Worm (Caenorhabditis elegans) whole organism, L1 larva: Measurements from ENCODE around the gene ctl-1.

ENCODE experiments used
- C16A3.4 ChIP-seq: fragments of 150-350 bp; optimal IDR thresholded peaks from 2 replicates; lab custom pipeline; 2014; ENCODE audit warnings: missing biosample characterization, missing genetic modification characterization
- C34B4.2 ChIP-seq: sonication (generic microtip); optimal IDR thresholded peaks from 2 replicates; lab custom pipeline; 2017; ENCODE audit warnings: mild to moderate bottlenecking, missing genetic modification characterization, missing compliant biosample characterization
- jun-1 ChIP-seq: fragments of 150-350 bp; optimal IDR thresholded peaks from 2 replicates; lab custom pipeline; 2014; ENCODE audit warnings: missing biosample characterization, missing genetic modification reagents, missing genetic modification characterization
- lir-3 ChIP-seq: sonication (generic microtip); optimal IDR thresholded peaks from 2 replicates; lab custom pipeline; 2016; ENCODE audit warnings: mild to moderate bottlenecking, missing genetic modification characterization, moderate library complexity, missing compliant biosample characterization; ENCODE audit not compliant: poor library complexity
- nhr-28 ChIP-seq: fragments of 150-350 bp; optimal IDR thresholded peaks from 2 replicates; lab custom pipeline; 2014; ENCODE audit warnings: missing biosample characterization, missing genetic modification characterization
- nhr-84 ChIP-seq: sonication (generic microtip); optimal IDR thresholded peaks from 2 replicates; lab custom pipeline; 2017; ENCODE audit warnings: missing biosample characterization, missing genetic modification characterization
- nhr-85 ChIP-seq: sonication (generic microtip); peaks from one replicate; lab custom pipeline; 2016; ENCODE audit warnings: missing genetic modification characterization, inconsistent platforms, missing compliant biosample characterization
- skn-1 ChIP-seq: fragments of 150-350 bp; optimal IDR thresholded peaks from 2 replicates; lab custom pipeline; 2014; ENCODE audit warnings: missing biosample characterization, missing genetic modification characterization
- unc-98 ChIP-seq: fragments of 200-800 bp; sonication (Bioruptor generic); IDR thresholded peaks from 2 replicates; pipeline ENCODE4 v1.3.6; 2022; ENCODE audit warnings: missing genetic modification characterization, missing compliant biosample characterization
- ztf-4 ChIP-seq: fragments of 150-350 bp; optimal IDR thresholded peaks from 2 replicates; lab custom pipeline; 2014; ENCODE audit warnings: missing biosample characterization, missing genetic modification characterization

DNA sequence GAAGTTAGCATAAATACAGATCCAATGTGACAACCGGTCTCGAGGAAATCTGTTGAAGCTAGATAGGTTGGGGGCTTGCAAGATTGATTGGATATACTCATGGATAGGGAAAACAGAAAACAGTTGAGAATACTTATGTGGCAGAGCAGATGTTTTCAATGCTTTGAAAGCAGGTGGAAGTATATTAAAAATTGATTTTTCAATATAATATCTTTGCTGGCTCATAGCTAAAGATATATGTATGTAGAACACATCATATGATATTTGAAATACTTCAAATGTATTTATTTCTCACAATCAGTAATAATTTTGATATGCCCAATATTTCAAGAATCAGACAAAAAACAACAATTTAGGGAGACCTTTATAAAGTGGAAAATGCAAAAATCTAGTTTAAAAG is 18.8 kb downstream of the ctl-1 start, which contains the start of gene srh-41:
- TF ChIP-seq C16A3.4 (tag; lab: Kevin White, UChicago) (no peak), jun-1 (no peak), C34B4.2 (tag; lab: Kevin White, UChicago) (no peak), unc-98 (GFP tag; lab: Robert Waterston, UW) (no peak), skn-1 (no peak), nhr-28 (no peak), nhr-84 (tag; lab: Kevin White, UChicago) (no peak), nhr-85 (tag; lab: Kevin White, UChicago) (no peak), lir-3 (tag; lab: Kevin White, UChicago) (no peak), ztf-4 (tag; lab: Kevin White, UChicago) (no peak)
